2 worm cellular contexts compared by ENCODE assay signal in genomic region chrIII:12885153-12885552, ce11.
A peak's percentile ranks its signal among the peaks of the same experiment; 100 is the strongest.
TF ChIP-seq lines count a peak whose summit lies in the region.

No protein-coding gene starts in this region.

TF ChIP-seq in whole organism, L4 larva, 104 proteins besides CTCF, POLR2A, EP300 and RAD21:
- TF ChIP-seq ceh-82 (tag; optimal IDR thresholded peaks at IDR 0.05; lab: Kevin White, UChicago) (no peak), F37D6.2 (tag; optimal IDR thresholded peaks at IDR 0.05; lab: Kevin White, UChicago) (no peak), mes-2 (tag; optimal IDR thresholded peaks at IDR 0.05; lab: Kevin White, UChicago; ENCODE audit: poor library complexity, severe bottlenecking) (no peak), lin-39 (tag; optimal IDR thresholded peaks at IDR 0.05; lab: Kevin White, UChicago) (no peak), dmd-6 (GFP tag; IDR thresholded peaks at IDR 0.05; lab: Robert Waterston, UW) (no peak), set-16 (GFP tag; IDR thresholded peaks at IDR 0.05; lab: Robert Waterston, UW) (peak; percentile 19; the same call in 1 of the 2 replicates), aly-2 (tag; optimal IDR thresholded peaks at IDR 0.05; lab: Kevin White, UChicago) (no peak)

TF ChIP-seq in whole organism, young adult, 124 proteins besides CTCF, POLR2A, EP300 and RAD21:
- TF ChIP-seq egl-44 (GFP tag; IDR thresholded peaks at IDR 0.05; lab: Robert Waterston, UW) (no peak), bed-1 (GFP tag; IDR thresholded peaks at IDR 0.05; lab: Robert Waterston, UW) (0 out of 2 replicates have a peak, but pooled peaks have one; percentile 67), ceh-79 (tag; optimal IDR thresholded peaks at IDR 0.05; lab: Kevin White, UChicago) (no peak), zfh-2 (GFP tag; conservative IDR thresholded peaks at IDR 0.05; lab: Robert Waterston, UW) (peak; percentile 66), somi-1 (GFP tag; optimal IDR thresholded peaks at IDR 0.05; lab: Kevin White, UChicago) (no peak), lin-35 (GFP tag; optimal IDR thresholded peaks at IDR 0.05; lab: Kevin White, UChicago) (no peak)
